Worm (Caenorhabditis elegans) whole organism, L3 larva: ENCODE measurements around the gene srh-52.

ENCODE experiments used
- R02D3.7 ChIP-seq: fragments of 150-350 bp; optimal IDR thresholded peaks from 2 replicates; lab custom pipeline; 2014; ENCODE audit warnings: missing biosample characterization, missing genetic modification characterization
- ZK546.5 ChIP-seq: sonication (generic microtip); optimal IDR thresholded peaks from 2 replicates; lab custom pipeline; 2017; ENCODE audit warnings: missing biosample characterization, missing genetic modification characterization
- aly-2 ChIP-seq: fragments of 150-350 bp; optimal IDR thresholded peaks from 2 replicates; lab custom pipeline; 2014; ENCODE audit warnings: missing biosample characterization, missing genetic modification characterization
- ama-1 ChIP-seq: fragments of 150-350 bp; optimal IDR thresholded peaks from 2 replicates; lab custom pipeline; 2018
- ceh-16 ChIP-seq: sonication (generic microtip); optimal IDR thresholded peaks from 2 replicates; lab custom pipeline; 2017; ENCODE audit warnings: missing biosample characterization, missing genetic modification characterization
- ceh-28 ChIP-seq: fragments of 150-350 bp; optimal IDR thresholded peaks from 2 replicates; lab custom pipeline; 2014; ENCODE audit warnings: missing biosample characterization, missing genetic modification reagents, missing genetic modification characterization
- ceh-82 ChIP-seq: fragments of 150-350 bp; optimal IDR thresholded peaks from 2 replicates; lab custom pipeline; 2014; ENCODE audit warnings: missing biosample characterization, missing genetic modification characterization
- daf-12 ChIP-seq: fragments of 150-350 bp; optimal IDR thresholded peaks from 2 replicates; lab custom pipeline; 2014; ENCODE audit warnings: missing biosample characterization, missing genetic modification reagents, missing genetic modification characterization
- egl-27 ChIP-seq: sonication (generic microtip); optimal IDR thresholded peaks from 4 replicates; lab custom pipeline; 2017; ENCODE audit warnings: missing biosample characterization, missing genetic modification reagents, missing genetic modification characterization
- elt-1 ChIP-seq: fragments of 150-350 bp; optimal IDR thresholded peaks from 2 replicates; lab custom pipeline; 2014; ENCODE audit warnings: missing biosample characterization, missing genetic modification characterization
- elt-2 ChIP-seq: sonication (generic microtip); optimal IDR thresholded peaks from 2 replicates; lab custom pipeline; 2016; ENCODE audit warnings: missing genetic modification reagents, mild to moderate bottlenecking, missing genetic modification characterization, missing compliant biosample characterization
- elt-3 ChIP-seq, 3 experiments: fragments of 150-350 bp in 1 of 3; sonication (generic microtip) in 2 of 3; optimal IDR thresholded peaks; 2 replicates in 2 of 3; 4 replicates in 1 of 3; lab custom pipeline; 2014 to 2017; ENCODE audit warnings: missing biosample characterization in 3 of 3, missing genetic modification characterization in 3 of 3
- eor-1 ChIP-seq, 2 experiments: fragments of 150-350 bp; optimal IDR thresholded peaks; 2 replicates each; lab custom pipeline; 2014 to 2018; ENCODE audit warnings: missing biosample characterization in 2 of 2, missing genetic modification characterization in 2 of 2
- fkh-10 ChIP-seq: sonication (generic microtip); optimal IDR thresholded peaks from 2 replicates; lab custom pipeline; 2017; ENCODE audit warnings: missing biosample characterization, missing genetic modification reagents, missing genetic modification characterization
- fkh-2 ChIP-seq: fragments of 150-350 bp; optimal IDR thresholded peaks from 2 replicates; lab custom pipeline; 2014; ENCODE audit warnings: missing biosample characterization, missing genetic modification reagents, missing genetic modification characterization
- hmg-11 ChIP-seq: sonication (generic microtip); optimal IDR thresholded peaks from 2 replicates; lab custom pipeline; 2016; ENCODE audit warnings: missing genetic modification characterization, missing compliant biosample characterization
- jun-1 ChIP-seq: fragments of 150-350 bp; optimal IDR thresholded peaks from 2 replicates; lab custom pipeline; 2014; ENCODE audit warnings: missing biosample characterization, missing genetic modification reagents, missing genetic modification characterization
- lin-15B ChIP-seq: fragments of 150-350 bp; optimal IDR thresholded peaks from 2 replicates; lab custom pipeline; 2014; ENCODE audit warnings: missing biosample characterization, missing genetic modification characterization
- lsy-12 ChIP-seq: sonication (generic microtip); optimal IDR thresholded peaks from 2 replicates; lab custom pipeline; 2016; ENCODE audit warnings: mild to moderate bottlenecking, missing genetic modification characterization, missing compliant biosample characterization
- mdl-1 ChIP-seq: fragments of 150-350 bp; optimal IDR thresholded peaks from 2 replicates; lab custom pipeline; 2014; ENCODE audit warnings: missing biosample characterization, missing genetic modification characterization
- mml-1 ChIP-seq: fragments of 150-350 bp; sonication (generic microtip); optimal IDR thresholded peaks from 3 replicates; lab custom pipeline; 2014; ENCODE audit warnings: missing biosample characterization, missing genetic modification characterization
- nfya-1 ChIP-seq: sonication (generic microtip); optimal IDR thresholded peaks from 2 replicates; lab custom pipeline; 2017; ENCODE audit warnings: missing genetic modification characterization, mild to moderate bottlenecking, missing compliant biosample characterization, antibody characterized with exemption, moderate library complexity; ENCODE audit not compliant: insufficient read depth
- nhr-11 ChIP-seq: fragments of 150-350 bp; optimal IDR thresholded peaks from 2 replicates; lab custom pipeline; 2014; ENCODE audit warnings: missing biosample characterization, missing genetic modification characterization
- nhr-23 ChIP-seq: fragments of 150-350 bp; optimal IDR thresholded peaks from 2 replicates; lab custom pipeline; 2014; ENCODE audit warnings: missing biosample characterization, missing genetic modification reagents, missing genetic modification characterization
- nhr-28 ChIP-seq: fragments of 150-350 bp; optimal IDR thresholded peaks from 2 replicates; lab custom pipeline; 2014; ENCODE audit warnings: missing biosample characterization, missing genetic modification characterization
- nhr-43 ChIP-seq: sonication (generic microtip); optimal IDR thresholded peaks from 2 replicates; lab custom pipeline; 2016; ENCODE audit warnings: mild to moderate bottlenecking, missing genetic modification characterization, missing compliant biosample characterization; ENCODE audit not compliant: poor library complexity, severe bottlenecking
- nhr-67 ChIP-seq: fragments of 150-350 bp; optimal IDR thresholded peaks from 2 replicates; lab custom pipeline; 2014; ENCODE audit warnings: missing biosample characterization, missing genetic modification characterization
- nhr-76 ChIP-seq: fragments of 150-350 bp; sonication (generic microtip); optimal IDR thresholded peaks from 5 replicates; lab custom pipeline; 2014; ENCODE audit warnings: missing biosample characterization, missing genetic modification characterization
- nhr-77 ChIP-seq: fragments of 150-350 bp; optimal IDR thresholded peaks from 2 replicates; lab custom pipeline; 2014; ENCODE audit warnings: missing biosample characterization, missing genetic modification characterization
- pha-4 ChIP-seq: fragments of 150-350 bp; optimal IDR thresholded peaks from 2 replicates; lab custom pipeline; 2014; ENCODE audit warnings: missing biosample characterization, missing genetic modification reagents, missing genetic modification characterization
- pqm-1 ChIP-seq: fragments of 150-350 bp; optimal IDR thresholded peaks from 2 replicates; lab custom pipeline; 2017; ENCODE audit warnings: missing biosample characterization, missing genetic modification characterization, inconsistent platforms
- sea-2 ChIP-seq: fragments of 150-350 bp; sonication (generic microtip); optimal IDR thresholded peaks from 4 replicates; lab custom pipeline; 2014; ENCODE audit warnings: missing biosample characterization, missing genetic modification reagents, missing genetic modification characterization
- skn-1 ChIP-seq: fragments of 150-350 bp; optimal IDR thresholded peaks from 2 replicates; lab custom pipeline; 2014; ENCODE audit warnings: missing biosample characterization, missing genetic modification characterization
- snpc-4 ChIP-seq: fragments of 150-350 bp; optimal IDR thresholded peaks from 2 replicates; lab custom pipeline; 2014; ENCODE audit warnings: missing biosample characterization, missing genetic modification characterization
- tbx-2 ChIP-seq: sonication (generic microtip); optimal IDR thresholded peaks from 2 replicates; lab custom pipeline; 2016; ENCODE audit warnings: mild to moderate bottlenecking, missing genetic modification characterization, missing compliant biosample characterization
- unc-39 ChIP-seq: sonication (generic microtip); optimal IDR thresholded peaks from 4 replicates; lab custom pipeline; 2017; ENCODE audit warnings: missing biosample characterization, missing genetic modification characterization
- unc-62 ChIP-seq: fragments of 150-350 bp; sonication (generic microtip); optimal IDR thresholded peaks from 4 replicates; lab custom pipeline; 2014; ENCODE audit warnings: missing biosample characterization, missing genetic modification reagents, missing genetic modification characterization
- zag-1 ChIP-seq: fragments of 150-350 bp; optimal IDR thresholded peaks from 2 replicates; lab custom pipeline; 2014; ENCODE audit warnings: missing biosample characterization, missing genetic modification characterization
- ztf-11 ChIP-seq: fragments of 150-350 bp; optimal IDR thresholded peaks from 2 replicates; lab custom pipeline; 2014; ENCODE audit warnings: missing biosample characterization, missing genetic modification characterization
- ztf-4 ChIP-seq: fragments of 150-350 bp; optimal IDR thresholded peaks from 2 replicates; lab custom pipeline; 2014; ENCODE audit warnings: missing biosample characterization, missing genetic modification characterization

The srh-52 gene

ce11 chrV:15347292-15347691 is 28.8 kb downstream of the srh-52 start, which contains the start of gene C29F3.3:
Gene C29F3.3, minus strand, starts transcription at chrV:15347392.
- TF ChIP-seq pha-4 (tag; lab: Kevin White, UChicago), result no peak
- TF ChIP-seq snpc-4, result no peak
- no peak for TF ChIP-seq skn-1 (tag; lab: Kevin White, UChicago)
- TF ChIP-seq unc-62 (GFP tag; lab: Kevin White, UChicago), result no peak
- no peak for TF ChIP-seq ZK546.5 (tag; lab: Kevin White, UChicago)
- no peak for TF ChIP-seq pqm-1
- TF ChIP-seq ceh-16 (tag; lab: Kevin White, UChicago), result no peak
- TF ChIP-seq ztf-4, result no peak
- no peak for TF ChIP-seq mdl-1 (tag; lab: Kevin White, UChicago)
- TF ChIP-seq ceh-28 (tag; lab: Kevin White, UChicago), result no peak
- TF ChIP-seq ama-1 (lab: Kevin White, UChicago), result no peak
- TF ChIP-seq zag-1, result no peak
- TF ChIP-seq unc-39 (tag; lab: Kevin White, UChicago), result no peak
- TF ChIP-seq nhr-43 (tag; lab: Kevin White, UChicago), result no peak

ce11 chrV:15344481-15344880 is 31.6 kb downstream of the srh-52 start, which contains the start of gene wrt-8:
Gene wrt-8, minus strand, starts transcription at chrV:15344581.
- TF ChIP-seq unc-39 (tag; lab: Kevin White, UChicago), result no peak
- TF ChIP-seq nhr-77 (tag; lab: Kevin White, UChicago), result no peak
- no peak for TF ChIP-seq nhr-23 (tag; lab: Kevin White, UChicago)
- no peak for TF ChIP-seq nhr-43 (tag; lab: Kevin White, UChicago)
- TF ChIP-seq mml-1 (tag; lab: Kevin White, UChicago), result no peak
- TF ChIP-seq elt-2 (tag; lab: Kevin White, UChicago), result no peak
- no peak for TF ChIP-seq ceh-28 (tag; lab: Kevin White, UChicago)
- TF ChIP-seq egl-27, result no peak
- no peak for TF ChIP-seq lin-15B
- TF ChIP-seq skn-1 (tag; lab: Kevin White, UChicago), result no peak
- no peak for TF ChIP-seq jun-1
- no peak for TF ChIP-seq nhr-67
- no peak for TF ChIP-seq zag-1
- TF ChIP-seq pqm-1, result no peak
- TF ChIP-seq R02D3.7, result no peak
- TF ChIP-seq nhr-76 (tag; lab: Kevin White, UChicago), result no peak
- no peak for TF ChIP-seq pha-4 (tag; lab: Kevin White, UChicago)
- no peak for TF ChIP-seq daf-12 (tag; lab: Kevin White, UChicago)
- no peak for TF ChIP-seq unc-62 (GFP tag; lab: Kevin White, UChicago)

ce11 chrV:15341404-15341803 is 34.7 kb downstream of the srh-52 start, which contains the start of gene clec-229:
Gene clec-229, minus strand, starts transcription at chrV:15341504.
- no peak for TF ChIP-seq pha-4 (tag; lab: Kevin White, UChicago)
- no peak for TF ChIP-seq fkh-2 (tag; lab: Kevin White, UChicago)
- no peak for TF ChIP-seq nhr-11 (tag; lab: Kevin White, UChicago)
- no peak for TF ChIP-seq tbx-2 (tag; lab: Kevin White, UChicago)
- no peak for TF ChIP-seq hmg-11 (tag; lab: Kevin White, UChicago)
- TF ChIP-seq nhr-77 (tag; lab: Kevin White, UChicago), result no peak
- TF ChIP-seq elt-3 (tag; optimal IDR thresholded peaks at IDR 0.05; lab: Kevin White, UChicago), result no peak

ce11 chrV:15339363-15339762 is 36.8 kb downstream of the srh-52 start, which contains the start of gene clec-228:
Gene clec-228, minus strand, starts transcription at chrV:15339463.
- no peak for TF ChIP-seq nhr-28 (tag; lab: Kevin White, UChicago)
- TF ChIP-seq ceh-16 (tag; lab: Kevin White, UChicago), result no peak
- no peak for TF ChIP-seq eor-1 (tag; optimal IDR thresholded peaks at IDR 0.05; lab: Kevin White, UChicago)

ce11 chrV:15337405-15337804 is 38.7 kb downstream of the srh-52 start, which contains the start of gene wrt-7:
Gene wrt-7, minus strand, starts transcription at chrV:15337505.
- TF ChIP-seq ama-1 (lab: Kevin White, UChicago) (no peak), pha-4 (tag; lab: Kevin White, UChicago) (no peak), nhr-28 (tag; lab: Kevin White, UChicago) (no peak), ZK546.5 (tag; lab: Kevin White, UChicago) (no peak), eor-1 (tag; optimal IDR thresholded peaks at IDR 0.05; lab: Kevin White, UChicago) (no peak), lsy-12 (no peak), elt-3 (tag; optimal IDR thresholded peaks at IDR 0.05; lab: Kevin White, UChicago) (no peak), nhr-43 (tag; lab: Kevin White, UChicago) (no peak), elt-1 (no peak), tbx-2 (tag; lab: Kevin White, UChicago) (no peak), fkh-10 (GFP tag; lab: Kevin White, UChicago) (no peak), ztf-11 (tag; lab: Kevin White, UChicago) (no peak), ceh-82 (tag; lab: Kevin White, UChicago) (no peak), sea-2 (GFP tag; lab: Kevin White, UChicago) (no peak), R02D3.7 (no peak), aly-2 (tag; lab: Kevin White, UChicago) (no peak), nfya-1 (no peak), nhr-67 (no peak), pqm-1 (no peak)
